Worm (Caenorhabditis elegans): Measurements from ENCODE around the gene dnj-14.

Gene dnj-14

DNA sequence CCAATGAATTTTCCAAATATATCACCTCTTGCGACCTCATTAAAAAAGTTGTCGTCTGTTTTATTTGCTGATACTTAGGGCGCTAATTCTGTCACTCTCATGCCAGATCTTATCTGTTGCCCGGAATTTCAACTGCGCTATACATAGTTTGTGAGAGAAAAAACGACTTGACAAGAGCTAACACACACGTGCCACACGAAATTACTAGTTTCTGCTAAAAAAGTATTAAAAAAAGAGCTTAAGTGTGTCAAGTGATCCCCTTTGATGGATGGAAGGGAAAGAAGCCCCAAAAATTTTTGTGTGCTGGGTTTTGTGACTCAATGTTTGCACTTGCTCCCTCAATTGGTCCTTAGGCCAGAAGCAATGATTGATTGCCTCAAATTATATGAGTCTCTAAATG lies 29.1 kb upstream of the dnj-14 start (continued):
- TF ChIP-seq nhr-179 (tag; optimal IDR thresholded peaks at IDR 0.05) (no peak), nhr-27 (tag; optimal IDR thresholded peaks at IDR 0.05) (no peak), ceh-27 (GFP tag; optimal IDR thresholded peaks at IDR 0.05) (no peak), sea-2 (GFP tag; IDR thresholded peaks at IDR 0.05) (no peak), athp-1 (tag; optimal IDR thresholded peaks at IDR 0.05) (no peak)

DNA sequence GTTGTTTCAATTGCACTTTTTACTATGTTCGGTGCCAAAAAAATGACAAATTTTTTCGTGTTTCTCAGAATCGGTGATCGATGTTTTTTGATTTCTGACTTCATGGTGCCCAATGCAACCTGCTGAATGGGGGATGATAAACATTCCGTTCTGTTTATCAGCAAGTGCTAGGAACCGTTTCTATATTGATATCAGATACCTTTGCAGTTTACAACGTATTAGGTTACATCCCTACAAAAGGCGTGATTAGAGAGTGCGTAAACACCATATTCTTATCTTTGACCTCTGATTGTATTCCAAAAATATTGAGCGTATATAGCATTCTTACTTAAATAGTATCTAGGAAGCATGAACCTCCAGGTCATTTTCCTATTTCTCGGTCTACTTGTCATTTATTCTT lies 21.2 kb upstream of the dnj-14 start, which contains the start of gene aman-1:
Gene aman-1, plus strand, starts transcription at position 344 of the 400 bp plus-strand sequence.
- TF ChIP-seq F10E7.11 (tag; optimal IDR thresholded peaks at IDR 0.05): no peak
- no peak for TF ChIP-seq D2030.7 (GFP tag; IDR thresholded peaks at IDR 0.05)
- TF ChIP-seq nfya-2 (GFP tag; IDR thresholded peaks at IDR 0.05): no peak
- no peak for TF ChIP-seq cebp-1 (GFP tag; IDR thresholded peaks at IDR 0.05)
- TF ChIP-seq cebp-1 (tag; optimal IDR thresholded peaks at IDR 0.05): no peak
- no peak for TF ChIP-seq egl-44 (GFP tag; IDR thresholded peaks at IDR 0.05)
- no peak for TF ChIP-seq attf-3 (GFP tag; conservative IDR thresholded peaks at IDR 0.05)
- no peak for TF ChIP-seq unc-62 (GFP tag; optimal IDR thresholded peaks at IDR 0.05)
- TF ChIP-seq ceh-79 (tag; optimal IDR thresholded peaks at IDR 0.05): no peak
- no peak for TF ChIP-seq ceh-91 (GFP tag; IDR thresholded peaks at IDR 0.05)
- TF ChIP-seq rec-8 (tag; optimal IDR thresholded peaks at IDR 0.05): no peak
- no peak for TF ChIP-seq atf-7 (tag; optimal IDR thresholded peaks at IDR 0.05)
- TF ChIP-seq mxl-1 (tag; optimal IDR thresholded peaks at IDR 0.05): no peak
- no peak for TF ChIP-seq nhr-90 (tag; optimal IDR thresholded peaks at IDR 0.05)
- TF ChIP-seq lsy-27 (tag; optimal IDR thresholded peaks at IDR 0.05; ENCODE audit: borderline replicate concordance, insufficient read depth): no peak

DNA sequence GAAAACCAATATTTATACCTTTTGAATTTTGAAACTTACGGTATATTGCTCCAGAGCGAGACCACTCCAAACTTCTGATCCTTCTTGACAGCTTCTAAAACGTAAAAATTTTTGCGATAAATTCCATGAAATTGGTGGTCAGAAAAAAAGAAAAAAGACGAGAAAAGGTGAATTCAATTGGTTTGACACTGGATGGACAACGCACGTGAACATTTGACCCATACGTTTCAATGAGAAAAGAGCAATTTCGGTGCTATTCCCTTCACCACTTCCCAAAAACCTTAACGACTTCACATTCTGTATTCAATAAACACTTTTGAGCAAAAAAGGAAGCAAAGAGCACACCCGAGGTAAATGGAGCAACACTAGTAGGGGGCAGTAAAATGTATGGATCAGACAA lies 15.8 kb upstream of the dnj-14 start, which contains the start of gene acc-3:
Gene acc-3, minus strand, starts transcription at position 101 of the 400 bp plus-strand sequence.
- TF ChIP-seq bed-2 (GFP tag; IDR thresholded peaks at IDR 0.05) (no peak), madf-6 (GFP tag; IDR thresholded peaks at IDR 0.05) (no peak)

- no peak for TF ChIP-seq snpc-3.4 (tag; optimal IDR thresholded peaks at IDR 0.05)
- TF ChIP-seq chd-7 (tag; optimal IDR thresholded peaks at IDR 0.05): no peak
- TF ChIP-seq gei-17 (GFP tag; optimal IDR thresholded peaks at IDR 0.05): no peak
- TF ChIP-seq B0261.1 (tag; optimal IDR thresholded peaks at IDR 0.05): no peak
- no peak for TF ChIP-seq snpc-4 (GFP tag; optimal IDR thresholded peaks at IDR 0.05)
- no peak for TF ChIP-seq snpc-4 (tag; optimal IDR thresholded peaks at IDR 0.05)
- TF ChIP-seq Y95B8A.8 (GFP tag; IDR thresholded peaks at IDR 0.05): no peak
- TF ChIP-seq nfya-2 (GFP tag; IDR thresholded peaks at IDR 0.05): no peak
- peak; percentile 3 for TF ChIP-seq K12H6.12 (tag; optimal IDR thresholded peaks at IDR 0.05)
Observed at ce11 chrX:4720603-4721529, 9.3 kb upstream of the dnj-14 start, which contains the start of gene F55D10.4. F55D10.4 (minus strand) TSS chrX:4720653.

DNA sequence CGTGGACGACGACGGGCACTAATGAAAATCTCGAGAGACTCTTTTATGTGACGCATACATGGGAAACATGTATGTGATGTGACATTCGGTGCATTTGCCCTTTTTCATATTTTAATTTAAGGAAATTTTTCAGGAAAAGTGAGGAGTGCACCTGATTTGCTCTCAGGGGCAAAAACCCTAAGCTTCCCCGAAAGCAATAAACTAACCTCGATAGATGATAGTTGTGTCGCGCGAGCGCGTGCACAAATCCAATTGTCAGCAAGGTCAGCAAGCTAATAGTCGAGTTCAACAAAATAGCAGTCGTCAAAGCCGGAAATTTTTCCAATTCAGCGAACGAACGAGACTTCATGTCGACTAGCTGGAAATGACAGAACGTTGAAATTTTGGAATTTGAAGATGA lies 6.6 kb upstream of the dnj-14 start:
- TF ChIP-seq rcor-1 (GFP tag; IDR thresholded peaks at IDR 0.05) (no peak), die-1 (tag; optimal IDR thresholded peaks at IDR 0.05) (no peak), ztf-3 (GFP tag; optimal IDR thresholded peaks at IDR 0.05) (no peak), K11D2.4 (GFP tag; IDR thresholded peaks at IDR 0.05) (no peak), lin-54 (GFP tag; optimal IDR thresholded peaks at IDR 0.05) (no peak), mxl-1 (tag; optimal IDR thresholded peaks at IDR 0.05) (no peak), nhr-90 (tag; optimal IDR thresholded peaks at IDR 0.05) (no peak), F49E8.2 (tag; optimal IDR thresholded peaks at IDR 0.05; ENCODE audit: insufficient read depth) (no peak)

Data from whole organism, young adult.